Worm (Caenorhabditis elegans): Measurements from ENCODE around the gene K11H12.1.

K11H12.1 gene

DNA sequence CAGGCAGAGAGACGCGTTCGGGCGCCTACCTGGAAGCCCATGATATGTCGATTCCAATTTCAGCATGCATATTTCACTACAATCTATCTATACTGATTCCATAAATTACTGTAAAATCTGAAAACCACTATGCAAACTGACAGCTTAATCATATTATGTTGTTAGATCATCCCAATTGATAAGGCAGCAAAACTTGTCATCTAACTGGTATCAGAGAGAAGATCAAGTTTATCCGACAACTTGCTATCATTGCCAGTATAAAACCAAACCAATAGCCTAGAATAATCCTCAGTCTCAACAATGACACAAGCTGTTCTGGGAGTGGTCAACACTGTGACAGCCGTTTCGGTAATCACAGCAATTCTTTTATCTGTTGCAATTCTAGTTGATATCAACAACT is 49.1 kb downstream of the K11H12.1 start, which contains the start of gene col-102:
Gene col-102 (plus strand): TSS at position 301 of the 400 bp plus-strand sequence.
- no peak for TF ChIP-seq sea-1 (GFP tag; conservative IDR thresholded peaks at IDR 0.05)
- no peak for TF ChIP-seq B0310.2 (tag; optimal IDR thresholded peaks at IDR 0.05)
- TF ChIP-seq hmg-4 (GFP tag; optimal IDR thresholded peaks at IDR 0.05) = no peak
- TF ChIP-seq scrt-1 (GFP tag; IDR thresholded peaks at IDR 0.05) = no peak
- no peak for TF ChIP-seq hnd-1 (tag; optimal IDR thresholded peaks at IDR 0.05)
- no peak for TF ChIP-seq ceh-36 (tag; optimal IDR thresholded peaks at IDR 0.05)
- no peak for TF ChIP-seq pes-1 (GFP tag; IDR thresholded peaks at IDR 0.05)
- TF ChIP-seq tra-4 (tag; optimal IDR thresholded peaks at IDR 0.05) = no peak

DNA sequence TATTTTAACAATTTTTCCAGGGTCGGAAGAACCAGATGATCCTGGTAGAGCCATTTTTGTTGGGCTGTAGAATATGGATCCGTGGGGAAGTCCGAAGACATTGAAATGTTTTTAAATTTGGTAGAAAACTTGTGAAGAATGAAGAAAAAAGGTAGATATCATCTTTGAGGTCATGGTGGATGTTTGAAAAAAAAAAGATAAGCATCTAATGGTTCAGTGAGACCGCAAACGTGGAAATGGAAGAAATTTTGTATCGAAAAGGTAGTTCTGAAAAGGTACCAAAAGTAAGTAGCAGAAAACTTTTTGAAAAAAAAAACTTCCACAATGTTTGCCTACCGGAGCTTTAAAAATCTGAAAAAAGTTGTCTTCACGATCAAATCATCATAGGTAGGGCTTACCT is 49.7 kb downstream of the K11H12.1 start, which contains the start of gene prmt-4:
Gene prmt-4 (minus strand): TSS at position 101 of the 400 bp plus-strand sequence.
- TF ChIP-seq hnd-1 (tag; optimal IDR thresholded peaks at IDR 0.05) (no peak), tbx-11 (GFP tag; IDR thresholded peaks at IDR 0.05) (no peak), pes-1 (GFP tag; IDR thresholded peaks at IDR 0.05) (no peak), F13C5.2 (tag; optimal IDR thresholded peaks at IDR 0.05) (no peak), ceh-36 (tag; optimal IDR thresholded peaks at IDR 0.05) (no peak), flt-1 (GFP tag; IDR thresholded peaks at IDR 0.05) (no peak), ceh-13 (GFP tag; optimal IDR thresholded peaks at IDR 0.05) (no peak)

Data from whole organism, early embryonic.